Worm (Caenorhabditis elegans): ENCODE data around the gene F55G11.10.

F55G11.10 gene

DNA sequence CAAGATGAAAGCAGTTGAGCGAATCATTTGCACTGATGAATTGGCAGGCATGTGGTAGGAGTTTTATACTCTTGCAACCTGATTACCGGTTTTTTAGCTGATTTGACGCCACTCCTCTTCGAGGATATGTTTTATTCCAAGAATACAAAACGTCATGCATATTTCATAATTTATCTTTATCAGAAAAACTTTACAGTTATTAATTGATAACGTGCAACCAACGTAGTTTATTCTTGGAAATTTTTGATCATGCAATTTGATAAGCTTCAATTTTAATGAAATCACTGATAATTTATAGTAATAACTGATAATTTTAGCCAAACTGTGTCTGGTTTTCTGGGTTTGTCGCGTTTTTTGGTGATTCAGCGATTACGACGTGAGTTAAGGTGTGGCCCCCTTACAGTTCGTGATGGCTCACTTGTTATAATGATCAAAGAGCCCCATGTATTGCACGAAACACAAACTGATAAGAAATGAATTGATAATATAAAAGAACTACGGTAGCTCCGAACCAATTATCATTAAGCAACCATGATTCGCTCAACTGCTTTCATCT lies 12.3 kb upstream of the F55G11.10 start, which contains the start of the genes cld-1 and dod-21:
TSS of gene cld-1 (minus strand) at position 51 of the 556 bp plus-strand sequence.
TSS of gene dod-21 (plus strand) at position 518 of the 556 bp plus-strand sequence.
- TF ChIP-seq ahr-1 (tag; optimal IDR thresholded peaks at IDR 0.05) (no peak), elt-2 (tag; optimal IDR thresholded peaks at IDR 0.05) (peak; percentile 70)

ce11 chrIV:12941254-12941653 lies 7.3 kb upstream of the F55G11.10 start, which contains the start of gene dod-24:
TSS of gene dod-24 (minus strand) at chrIV:12941354.
- TF ChIP-seq ets-4 (tag; optimal IDR thresholded peaks at IDR 0.05), result no peak
- no peak for TF ChIP-seq fkh-6 (tag; optimal IDR thresholded peaks at IDR 0.05)
- TF ChIP-seq sdc-2 (tag; optimal IDR thresholded peaks at IDR 0.05), result no peak
- no peak for TF ChIP-seq dve-1 (tag; optimal IDR thresholded peaks at IDR 0.05)
- no peak for TF ChIP-seq syd-9 (tag; optimal IDR thresholded peaks at IDR 0.05)
- TF ChIP-seq hlh-13 (GFP tag; optimal IDR thresholded peaks at IDR 0.05), result no peak
- TF ChIP-seq nhr-11 (tag; optimal IDR thresholded peaks at IDR 0.05), result no peak
- no peak for TF ChIP-seq ceh-2 (tag; optimal IDR thresholded peaks at IDR 0.05)
- TF ChIP-seq pqm-1 (tag; optimal IDR thresholded peaks at IDR 0.05), result no peak
- no peak for TF ChIP-seq Y22D7AL.16 (tag; optimal IDR thresholded peaks at IDR 0.05)
- no peak for TF ChIP-seq ceh-19 (GFP tag; optimal IDR thresholded peaks at IDR 0.05)

- TF ChIP-seq ref-2 (tag; optimal IDR thresholded peaks at IDR 0.05), result no peak
- no peak for TF ChIP-seq lin-11 (tag; optimal IDR thresholded peaks at IDR 0.05)
- no peak for TF ChIP-seq pag-3 (tag; optimal IDR thresholded peaks at IDR 0.05; ENCODE audit: borderline replicate concordance)
- no peak for TF ChIP-seq syd-9 (tag; optimal IDR thresholded peaks at IDR 0.05)
- TF ChIP-seq ceh-9 (tag; optimal IDR thresholded peaks at IDR 0.05), result no peak
- no peak for TF ChIP-seq pat-9 (tag; optimal IDR thresholded peaks at IDR 0.05)
- no peak for TF ChIP-seq sox-2 (GFP tag; IDR thresholded peaks at IDR 0.05)
- no peak for TF ChIP-seq tbx-7 (tag; optimal IDR thresholded peaks at IDR 0.05)
- TF ChIP-seq hlh-6 (tag; optimal IDR thresholded peaks at IDR 0.05), result no peak
- no peak for TF ChIP-seq C08G9.2 (tag; optimal IDR thresholded peaks at IDR 0.05)
Measured at ce11 chrIV:12942633-12943032, 5.9 kb upstream of the F55G11.10 start, which contains the start of gene dct-19. TSS of gene dct-19 (plus strand) at chrIV:12942933.

DNA sequence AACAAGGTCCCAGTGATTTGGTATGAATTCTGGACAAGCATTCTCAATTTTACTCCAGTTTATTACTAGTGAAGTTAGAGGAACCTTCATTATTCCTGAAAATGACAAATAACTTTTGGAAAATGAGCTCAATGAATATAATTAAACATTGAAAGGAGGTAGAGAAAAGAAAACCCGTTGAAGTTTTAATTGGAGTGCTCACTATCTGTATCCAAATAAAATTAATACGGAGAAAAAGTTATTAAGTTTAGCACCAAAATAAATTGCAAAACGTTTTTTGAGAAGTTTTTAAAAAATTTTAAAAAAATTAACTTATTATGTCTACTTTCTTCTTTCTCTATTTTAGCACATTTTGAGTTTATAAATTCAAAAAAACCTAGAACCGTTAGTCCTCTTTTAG lies 2.1 kb upstream of the F55G11.10 start, which contains the start of gene F55G11.1:
TSS of gene F55G11.1 (minus strand) at position 101 of the 400 bp plus-strand sequence.
- TF ChIP-seq unc-3 (GFP tag; conservative IDR thresholded peaks at IDR 0.05) (no peak), unc-3 (tag; optimal IDR thresholded peaks at IDR 0.05) (no peak), dmd-4 (tag; optimal IDR thresholded peaks at IDR 0.05; ENCODE audit: borderline replicate concordance) (no peak), tbx-7 (tag; optimal IDR thresholded peaks at IDR 0.05) (no peak), sox-2 (GFP tag; IDR thresholded peaks at IDR 0.05) (no peak), elt-2 (tag; optimal IDR thresholded peaks at IDR 0.05) (no peak), Y22D7AL.16 (tag; optimal IDR thresholded peaks at IDR 0.05) (no peak), K02D7.2 (tag; optimal IDR thresholded peaks at IDR 0.05) (no peak), fax-1 (tag; optimal IDR thresholded peaks at IDR 0.05) (no peak), pros-1 (tag; optimal IDR thresholded peaks at IDR 0.05) (no peak)

- no peak for TF ChIP-seq ceh-31 (tag; optimal IDR thresholded peaks at IDR 0.05)
Measured at ce11 chrIV:12957730-12958129, 9.2 kb downstream of the F55G11.10 start, which contains the start of gene F55G11.6. TSS of gene F55G11.6 (plus strand) at chrIV:12958030.

DNA sequence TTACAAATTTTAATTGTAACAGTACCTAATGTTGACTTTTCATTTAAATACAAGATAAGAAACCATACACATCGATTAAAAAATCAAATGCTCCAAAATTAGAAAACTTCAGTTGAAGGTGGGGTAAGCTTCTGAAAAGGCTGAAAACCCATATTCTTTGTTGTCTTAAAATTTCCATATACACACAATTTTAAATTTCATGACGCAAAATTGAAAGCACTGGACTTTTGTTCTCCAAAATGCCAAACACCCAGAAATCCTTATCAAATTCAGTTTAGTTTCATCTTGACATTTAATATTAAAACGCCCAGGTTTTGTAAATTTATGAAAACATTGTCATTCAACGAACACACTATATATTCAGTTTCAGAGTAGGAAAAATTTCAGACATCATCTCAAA lies 11.6 kb downstream of the F55G11.10 start, which contains the start of gene F55G11.7:
TSS of gene F55G11.7 (plus strand) at position 301 of the 400 bp plus-strand sequence.
- TF ChIP-seq lim-6 (tag; optimal IDR thresholded peaks at IDR 0.05) (no peak), fkh-10 (GFP tag; optimal IDR thresholded peaks at IDR 0.05) (no peak), C08G9.2 (tag; optimal IDR thresholded peaks at IDR 0.05) (no peak), pqm-1 (tag; optimal IDR thresholded peaks at IDR 0.05) (no peak), ceh-14 (tag; optimal IDR thresholded peaks at IDR 0.05) (no peak), ceh-6 (GFP tag; optimal IDR thresholded peaks at IDR 0.05) (no peak), ceh-30 (tag; optimal IDR thresholded peaks at IDR 0.05) (no peak), ceh-48 (tag; optimal IDR thresholded peaks at IDR 0.05) (no peak), sox-2 (GFP tag; IDR thresholded peaks at IDR 0.05) (no peak), tbx-7 (tag; optimal IDR thresholded peaks at IDR 0.05) (no peak), lin-11 (tag; optimal IDR thresholded peaks at IDR 0.05) (no peak), ceh-2 (tag; optimal IDR thresholded peaks at IDR 0.05) (no peak), ttx-3 (tag; optimal IDR thresholded peaks at IDR 0.05) (no peak), fkh-6 (tag; optimal IDR thresholded peaks at IDR 0.05) (no peak), ahr-1 (tag; optimal IDR thresholded peaks at IDR 0.05) (no peak), elt-4 (tag; optimal IDR thresholded peaks at IDR 0.05) (no peak)
